Worm (Caenorhabditis elegans): ENCODE measurements around the gene sra-11.

- TF ChIP-seq him-1 (tag; optimal IDR thresholded peaks at IDR 0.05) (no peak), dao-5 (tag; optimal IDR thresholded peaks at IDR 0.05) (no peak)
These were observed 23.0 kb downstream of the sra-11 start for ce11 chrII:10887097-10887496.

Data from whole organism, L4/young adult.